Worm (Caenorhabditis elegans) whole organism, L3 larva: ENCODE data around the gene col-172.

ENCODE experiments used
- aly-2 ChIP-seq: fragments of 150-350 bp; optimal IDR thresholded peaks from 2 replicates; lab custom pipeline; 2014; ENCODE audit warnings: missing biosample characterization, missing genetic modification characterization
- fos-1 ChIP-seq: fragments of 150-350 bp; optimal IDR thresholded peaks from 2 replicates; lab custom pipeline; 2014; ENCODE audit warnings: missing biosample characterization, missing genetic modification characterization
- nhr-237 ChIP-seq: fragments of 150-350 bp; optimal IDR thresholded peaks from 2 replicates; lab custom pipeline; 2014; ENCODE audit warnings: missing biosample characterization, missing genetic modification characterization
- nhr-76 ChIP-seq: fragments of 150-350 bp; sonication (generic microtip); optimal IDR thresholded peaks from 5 replicates; lab custom pipeline; 2014; ENCODE audit warnings: missing biosample characterization, missing genetic modification characterization

DNA sequence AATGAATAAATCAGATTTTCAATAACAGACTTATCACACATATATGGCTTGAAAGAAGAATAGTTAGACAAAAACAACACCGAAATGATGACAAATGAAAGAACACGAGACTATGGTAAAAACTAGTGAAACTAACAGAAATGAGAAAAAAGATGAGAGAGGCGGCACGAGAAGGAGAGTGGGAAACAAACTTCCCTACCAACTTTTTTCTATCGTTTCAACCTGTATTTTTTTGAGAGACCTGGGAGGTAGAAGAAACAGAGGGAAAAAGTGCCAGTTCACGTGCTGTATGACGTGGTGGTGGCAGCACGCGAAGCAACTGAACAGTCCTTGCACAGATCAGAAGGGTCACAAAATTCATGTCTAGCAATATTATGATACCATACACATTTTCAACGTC is 29.8 kb upstream of the col-172 start:
- TF ChIP-seq nhr-237 (no peak), nhr-76 (tag; lab: Kevin White, UChicago) (no peak), fos-1 (tag; lab: Kevin White, UChicago) (no peak), aly-2 (tag; lab: Kevin White, UChicago) (no peak)
